Fruit fly (Drosophila melanogaster) Kc167 (cell line): ENCODE measurements around the gene Hsc70-3.

Experiments
- Myc ChIP-seq: fragments of >200 bp; optimal IDR thresholded peaks from 2 replicates; lab custom pipeline; 2017; ENCODE audit warnings: missing external identifiers
- h ChIP-seq: fragments of >200 bp; optimal IDR thresholded peaks from 3 replicates; lab custom pipeline; 2018; ENCODE audit warnings: missing external identifiers
- insv ChIP-seq: fragments of >200 bp; optimal IDR thresholded peaks from 3 replicates; lab custom pipeline; 2018; ENCODE audit warnings: missing external identifiers
- psq ChIP-seq: fragments of >200 bp; optimal IDR thresholded peaks from 2 replicates; lab custom pipeline; 2017; ENCODE audit warnings: missing external identifiers

DNA sequence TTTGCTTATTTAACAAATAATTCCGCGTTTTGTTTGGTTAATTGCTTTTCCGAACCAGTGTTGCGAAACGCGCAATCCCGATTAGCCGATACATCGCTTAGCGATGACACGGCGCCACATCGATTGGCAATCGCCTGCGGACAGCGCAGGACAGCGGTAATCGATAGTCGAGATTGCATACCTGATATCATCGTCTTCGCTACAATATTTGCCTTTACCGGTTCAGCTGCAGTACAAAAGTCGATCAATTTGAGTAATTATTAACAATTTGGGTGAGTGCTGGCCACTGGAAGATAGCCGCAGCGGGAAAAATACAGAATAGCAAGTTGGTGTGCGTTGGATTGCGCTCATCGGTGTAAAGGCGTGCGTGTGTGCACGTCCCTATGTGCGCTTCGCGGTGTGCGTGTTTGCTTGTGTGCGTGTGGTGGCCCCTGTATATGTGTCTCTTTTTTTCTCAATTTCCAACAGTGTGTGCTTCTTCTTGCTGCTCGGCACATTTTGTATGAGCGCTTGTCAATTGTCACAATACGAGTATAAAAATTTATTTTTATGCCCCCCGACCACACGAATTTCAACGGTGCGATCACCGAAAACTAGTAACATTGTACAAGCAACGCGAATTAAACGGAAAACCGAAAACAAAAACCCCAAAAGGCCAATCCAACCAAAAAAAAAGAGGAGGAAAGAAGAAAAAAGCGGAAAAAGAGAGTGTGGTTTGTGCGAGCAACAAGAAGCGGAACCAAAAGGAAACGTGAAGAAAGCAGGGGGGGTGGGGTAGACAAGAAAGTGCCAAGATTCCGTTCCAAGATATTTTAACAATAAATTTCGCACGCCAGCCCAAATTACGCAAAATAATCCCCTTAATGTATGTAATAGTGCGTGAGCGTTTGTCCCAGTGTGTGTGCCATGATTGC lies 14.2 kb downstream of the Hsc70-3 start, which contains the start of gene CkIIbeta:
- TF ChIP-seq h (no peak), insv (lab: Kevin White, UChicago) (no peak), Myc (no peak), psq (no peak)
